Fruit fly (Drosophila melanogaster) whole organism, prepupa: Measurements from ENCODE around the gene CG10513.

Experiments used
- Blimp-1 ChIP-seq: fragments of 200-800 bp; sonication (Bioruptor generic); optimal IDR thresholded peaks from 3 replicates; lab custom pipeline; 2017; ENCODE audit warnings: missing biosample characterization, missing genetic modification characterization, mild to moderate bottlenecking, moderate library complexity, missing genetic modification reagents
- CG10669 ChIP-seq: fragments of 200-800 bp; sonication (Bioruptor generic); optimal IDR thresholded peaks from 3 replicates; lab custom pipeline; 2018; ENCODE audit warnings: missing biosample characterization, mild to moderate bottlenecking, missing genetic modification characterization, moderate library complexity
- CG11294 ChIP-seq: fragments of 200-800 bp; sonication (Bioruptor generic); IDR thresholded peaks from 2 replicates; pipeline ENCODE4 v1.3.6; 2022; ENCODE audit warnings: missing biosample characterization, missing genetic modification characterization
- CG11762 ChIP-seq: fragments of 200-800 bp; sonication (Bioruptor generic); optimal IDR thresholded peaks from 3 replicates; lab custom pipeline; 2016; ENCODE audit warnings: missing biosample characterization, missing genetic modification characterization; ENCODE audit not compliant: insufficient read depth
- CG15336 ChIP-seq: fragments of 200-800 bp; sonication (Bioruptor generic); IDR thresholded peaks from 2 replicates; pipeline ENCODE4 v1.3.6; 2022; ENCODE audit warnings: missing biosample characterization, missing genetic modification characterization
- CG16779 ChIP-seq: fragments of 200-800 bp; sonication (Bioruptor generic); optimal IDR thresholded peaks from 3 replicates; lab custom pipeline; 2017; ENCODE audit warnings: missing biosample characterization, mild to moderate bottlenecking, missing genetic modification characterization
- CG3032 ChIP-seq: fragments of 200-800 bp; optimal IDR thresholded peaks from 2 replicates; lab custom pipeline; 2019; ENCODE audit warnings: missing biosample characterization, mild to moderate bottlenecking, missing genetic modification characterization, moderate library complexity
- CG31627 ChIP-seq: fragments of 200-800 bp; sonication (Bioruptor generic); optimal IDR thresholded peaks from 3 replicates; lab custom pipeline; 2016; ENCODE audit warnings: missing biosample characterization, missing genetic modification characterization
- CG32006 ChIP-seq: fragments of 200-800 bp; sonication (Bioruptor generic); optimal IDR thresholded peaks from 3 replicates; lab custom pipeline; 2017; ENCODE audit warnings: missing biosample characterization, mild to moderate bottlenecking, missing genetic modification characterization
- CG34406 ChIP-seq: fragments of 200-800 bp; sonication (Bioruptor generic); optimal IDR thresholded peaks from 3 replicates; lab custom pipeline; 2016; ENCODE audit warnings: missing biosample characterization, missing genetic modification characterization
- CG3919 ChIP-seq: fragments of 200-800 bp; sonication (Bioruptor generic); optimal IDR thresholded peaks from 3 replicates; lab custom pipeline; 2016; ENCODE audit warnings: missing biosample characterization, missing genetic modification characterization
- CG4318 ChIP-seq: fragments of 200-800 bp; sonication (Bioruptor generic); optimal IDR thresholded peaks from 3 replicates; lab custom pipeline; 2017; ENCODE audit warnings: missing biosample characterization, mild to moderate bottlenecking, missing genetic modification characterization
- CG6163 ChIP-seq: fragments of 200-800 bp; sonication (Bioruptor generic); IDR thresholded peaks from 3 replicates; pipeline ENCODE4 v1.3.6; 2022; ENCODE audit warnings: missing biosample characterization, missing genetic modification characterization
- CG6276 ChIP-seq: fragments of 200-800 bp; sonication (Bioruptor generic); optimal IDR thresholded peaks from 2 replicates; lab custom pipeline; 2017; ENCODE audit warnings: missing biosample characterization, mild to moderate bottlenecking, missing genetic modification characterization
- CG6792 ChIP-seq: fragments of 200-800 bp; sonication (Bioruptor generic); optimal IDR thresholded peaks from 3 replicates; lab custom pipeline; 2016; ENCODE audit warnings: missing biosample characterization, missing genetic modification characterization
- CG6808 ChIP-seq: fragments of 200-800 bp; sonication (Bioruptor generic); optimal IDR thresholded peaks from 3 replicates; lab custom pipeline; 2017; ENCODE audit warnings: missing biosample characterization, missing genetic modification characterization, mild to moderate bottlenecking, moderate library complexity, missing genetic modification reagents
- CG6854 ChIP-seq: fragments of 200-800 bp; sonication (Bioruptor generic); optimal IDR thresholded peaks from 2 replicates; lab custom pipeline; 2017; ENCODE audit warnings: missing biosample characterization, mild to moderate bottlenecking, missing genetic modification characterization
- CG7368 ChIP-seq: fragments of 200-800 bp; sonication (Bioruptor generic); optimal IDR thresholded peaks from 3 replicates; lab custom pipeline; 2016; ENCODE audit warnings: missing biosample characterization, missing genetic modification characterization
- CG8319 ChIP-seq: fragments of 200-800 bp; sonication (Bioruptor generic); optimal IDR thresholded peaks from 3 replicates; lab custom pipeline; 2016; ENCODE audit warnings: missing biosample characterization, missing genetic modification characterization
- CG8632 ChIP-seq: fragments of 200-800 bp; sonication (Bioruptor generic); optimal IDR thresholded peaks from 3 replicates; lab custom pipeline; 2016; ENCODE audit warnings: missing biosample characterization, missing genetic modification characterization
- Ets21C ChIP-seq: fragments of 200-800 bp; sonication (Bioruptor generic); optimal IDR thresholded peaks from 3 replicates; lab custom pipeline; 2016; ENCODE audit warnings: missing biosample characterization, missing genetic modification characterization
- Hr38 ChIP-seq: sonication (Bioruptor generic); optimal IDR thresholded peaks from 2 replicates; lab custom pipeline; 2016; ENCODE audit warnings: missing biosample characterization, missing genetic modification characterization
- Hr4 ChIP-seq: fragments of 200-800 bp; sonication (Bioruptor generic); optimal IDR thresholded peaks from 3 replicates; lab custom pipeline; 2016; ENCODE audit warnings: missing biosample characterization, missing genetic modification characterization
- Lpt ChIP-seq: fragments of 200-800 bp; sonication (Bioruptor generic); optimal IDR thresholded peaks from 3 replicates; lab custom pipeline; 2016; ENCODE audit warnings: missing biosample characterization, missing genetic modification characterization
- Met ChIP-seq: fragments of 200-800 bp; sonication (Bioruptor generic); optimal IDR thresholded peaks from 3 replicates; lab custom pipeline; 2016; ENCODE audit warnings: missing biosample characterization, missing genetic modification characterization
- OdsH ChIP-seq: fragments of 200-800 bp; sonication (Bioruptor generic); optimal IDR thresholded peaks from 3 replicates; lab custom pipeline; 2016; ENCODE audit warnings: missing biosample characterization, missing genetic modification characterization
- Smox ChIP-seq: fragments of 200-800 bp; sonication (Bioruptor generic); optimal IDR thresholded peaks from 3 replicates; lab custom pipeline; 2016; ENCODE audit warnings: missing biosample characterization, missing genetic modification characterization
- Sox14 ChIP-seq: fragments of 200-800 bp; sonication (Bioruptor generic); optimal IDR thresholded peaks from 3 replicates; lab custom pipeline; 2016; ENCODE audit warnings: missing biosample characterization, missing genetic modification characterization
- Sox15 ChIP-seq: fragments of 200-800 bp; sonication (Bioruptor generic); optimal IDR thresholded peaks from 3 replicates; lab custom pipeline; 2016; ENCODE audit warnings: missing biosample characterization, missing genetic modification characterization
- achi ChIP-seq: fragments of 200-800 bp; sonication (Bioruptor generic); optimal IDR thresholded peaks from 3 replicates; lab custom pipeline; 2016; ENCODE audit warnings: missing biosample characterization, missing genetic modification characterization
- acj6 ChIP-seq: fragments of 200-800 bp; sonication (Bioruptor generic); optimal IDR thresholded peaks from 3 replicates; lab custom pipeline; 2016; ENCODE audit warnings: missing biosample characterization, missing genetic modification characterization
- dac ChIP-seq: fragments of 200-800 bp; sonication (Bioruptor generic); optimal IDR thresholded peaks from 2 replicates; lab custom pipeline; 2017; ENCODE audit warnings: missing biosample characterization, mild to moderate bottlenecking, missing genetic modification characterization
- dsx ChIP-seq: fragments of 200-800 bp; optimal IDR thresholded peaks from 3 replicates; lab custom pipeline; 2019; ENCODE audit warnings: missing biosample characterization, mild to moderate bottlenecking, missing genetic modification characterization, moderate library complexity; ENCODE audit not compliant: poor library complexity, severe bottlenecking
- esn ChIP-seq: fragments of 200-800 bp; sonication (Bioruptor generic); optimal IDR thresholded peaks from 2 replicates; lab custom pipeline; 2016; ENCODE audit warnings: missing biosample characterization, mild to moderate bottlenecking, missing genetic modification characterization, moderate library complexity
- fd85E ChIP-seq: fragments of 200-800 bp; sonication (Bioruptor generic); optimal IDR thresholded peaks from 3 replicates; lab custom pipeline; 2016; ENCODE audit warnings: missing biosample characterization, missing genetic modification characterization
- fkh ChIP-seq: fragments of 200-800 bp; sonication (Bioruptor generic); optimal IDR thresholded peaks from 3 replicates; lab custom pipeline; 2017; ENCODE audit warnings: missing biosample characterization, mild to moderate bottlenecking, missing genetic modification characterization, moderate library complexity
- lz ChIP-seq: fragments of 200-800 bp; sonication (Bioruptor generic); optimal IDR thresholded peaks from 3 replicates; lab custom pipeline; 2016; ENCODE audit warnings: missing biosample characterization, missing genetic modification characterization
- pdm3 ChIP-seq: fragments of 200-800 bp; sonication (Bioruptor generic); optimal IDR thresholded peaks from 3 replicates; lab custom pipeline; 2016; ENCODE audit warnings: missing biosample characterization, missing genetic modification characterization
- salr ChIP-seq, 2 experiments: fragments of 200-800 bp; sonication (Bioruptor generic); optimal IDR thresholded peaks; 3 replicates each; lab custom pipeline; 2016 to 2018; ENCODE audit warnings: missing biosample characterization in 2 of 2, missing genetic modification characterization in 2 of 2, mild to moderate bottlenecking in 1 of 2
- ss ChIP-seq, 2 experiments: fragments of 200-800 bp; sonication (Bioruptor generic); optimal IDR thresholded peaks; 2 replicates in 1 of 2; 3 replicates in 1 of 2; lab custom pipeline; 2017 to 2018; ENCODE audit warnings: mild to moderate bottlenecking in 2 of 2, missing biosample characterization in 2 of 2, missing genetic modification characterization in 2 of 2, moderate library complexity in 1 of 2
- svp ChIP-seq: fragments of 200-800 bp; sonication (Bioruptor generic); peaks from one replicate; lab custom pipeline; 2016; ENCODE audit warnings: missing biosample characterization, missing genetic modification characterization
- topi ChIP-seq: fragments of 200-800 bp; sonication (Bioruptor generic); optimal IDR thresholded peaks from 3 replicates; lab custom pipeline; 2016; ENCODE audit warnings: missing biosample characterization, missing genetic modification characterization
- vri ChIP-seq: fragments of 200-800 bp; sonication (Bioruptor generic); optimal IDR thresholded peaks from 3 replicates; lab custom pipeline; 2016; ENCODE audit warnings: missing biosample characterization, mild to moderate bottlenecking, missing genetic modification characterization

Gene CG10513

DNA sequence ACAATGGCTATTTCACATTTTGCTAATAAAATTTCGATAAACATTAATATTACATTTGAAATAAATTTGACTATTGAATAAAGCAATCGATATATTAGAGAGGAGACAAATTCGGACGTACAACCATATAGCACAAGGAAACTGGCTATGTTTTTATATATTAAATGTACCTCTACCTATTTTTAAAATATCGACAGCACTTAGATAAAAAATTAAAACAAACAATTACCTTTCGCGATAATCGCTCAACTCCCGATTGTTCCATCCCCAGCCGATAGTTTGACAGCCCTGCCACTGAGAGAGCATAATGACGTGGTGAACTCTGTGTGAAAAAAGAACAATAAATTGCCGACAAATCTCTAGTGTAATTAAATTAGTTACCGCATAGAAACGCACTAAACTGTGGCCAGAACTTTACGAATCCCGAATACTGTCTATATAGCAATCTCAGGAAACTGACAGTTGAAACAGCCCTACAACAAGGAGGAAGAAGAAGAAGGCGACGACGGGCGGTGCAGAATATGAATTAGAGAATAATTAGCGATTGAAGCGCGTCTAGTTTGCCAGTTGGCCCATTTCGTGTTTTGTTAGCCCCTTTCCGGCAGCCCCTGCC is 18.3 kb downstream of the CG10513 start, which contains the start of gene CG11857 (continued):
- TF ChIP-seq pdm3 (GFP tag; lab: Kevin White, UChicago) = peak; percentile 97
- peak; percentile 92 for TF ChIP-seq CG8632
- peak; percentile 96 for TF ChIP-seq CG32006 (GFP tag; lab: Kevin White, UChicago)
- peak; percentile 97 for TF ChIP-seq Hr4 (GFP tag; lab: Kevin White, UChicago)
- TF ChIP-seq CG6854 = peak; percentile 76
- peak; percentile 94 for TF ChIP-seq CG6792
- TF ChIP-seq CG6276 (GFP tag; lab: Kevin White, UChicago) = no peak
- TF ChIP-seq achi (GFP tag; lab: Kevin White, UChicago) = peak; percentile 97
- TF ChIP-seq fkh = peak; percentile 86
- peak; percentile 98 for TF ChIP-seq lz
- TF ChIP-seq CG8319 (GFP tag; lab: Kevin White, UChicago) = peak; percentile 93
- TF ChIP-seq Ets21C (GFP tag; lab: Kevin White, UChicago) = peak; percentile 97
- peak in 1 of 2 experiments; percentile 93 for TF ChIP-seq salr (GFP tag; optimal IDR thresholded peaks at IDR 0.05; lab: Kevin White, UChicago)
- TF ChIP-seq CG6808 (GFP tag; lab: Kevin White, UChicago) = no peak
- peak; percentile 82 for TF ChIP-seq Hr38 (GFP tag; lab: Kevin White, UChicago)
- TF ChIP-seq dsx (GFP tag; lab: Kevin White, UChicago) = peak; percentile 91
- TF ChIP-seq CG10669 = peak; percentile 94
- TF ChIP-seq CG34406 (GFP tag; lab: Kevin White, UChicago) = peak; percentile 92
- TF ChIP-seq, all 60 proteins: peak for 52

- TF ChIP-seq fd85E (GFP tag; lab: Kevin White, UChicago) (no peak), CG8319 (GFP tag; lab: Kevin White, UChicago) (no peak), CG15336 (GFP tag; lab: Robert Waterston, UW) (no peak), Smox (no peak), CG11762 (GFP tag; lab: Kevin White, UChicago) (no peak), esn (peak; percentile 37), CG31627 (GFP tag; lab: Kevin White, UChicago) (peak; percentile 4)
Observed at dm6 chr3R:25249145-25250141, 27.6 kb downstream of the CG10513 start, which contains the start of gene Nup358. Gene Nup358 (plus strand): TSS chr3R:25249348.

- TF ChIP-seq CG8319 (GFP tag; lab: Kevin White, UChicago) (peak; percentile 95), lz (peak; percentile 98), topi (GFP tag; lab: Kevin White, UChicago) (peak; percentile 95), ss (GFP tag; optimal IDR thresholded peaks at IDR 0.05; lab: Kevin White, UChicago) (peak; percentile 85 to 93), Smox (peak; percentile 91), vri (GFP tag; lab: Kevin White, UChicago) (peak; percentile 96), CG3919 (GFP tag; lab: Kevin White, UChicago) (peak; percentile 98), CG4318 (GFP tag; lab: Kevin White, UChicago) (no peak), CG16779 (tag; lab: Kevin White, UChicago) (peak; percentile 94), CG10669 (peak; percentile 87), Ets21C (GFP tag; lab: Kevin White, UChicago) (peak; percentile 89), CG6792 (peak; percentile 91), acj6 (GFP tag; lab: Kevin White, UChicago) (peak; percentile 92), svp (no peak), Lpt (GFP tag; lab: Kevin White, UChicago) (no peak), Met (GFP tag; lab: Kevin White, UChicago) (peak; percentile 96), Blimp-1 (GFP tag; lab: Kevin White, UChicago) (peak; percentile 90), CG6163 (GFP tag; lab: Robert Waterston, UW) (peak; percentile 96), OdsH (GFP tag; lab: Kevin White, UChicago) (peak; percentile 92), Sox14 (GFP tag; lab: Kevin White, UChicago) (peak; percentile 91), CG3032 (tag; lab: Kevin White, UChicago) (peak; percentile 88), dac (GFP tag; lab: Kevin White, UChicago) (peak; percentile 91), CG7368 (peak; percentile 96), CG32006 (GFP tag; lab: Kevin White, UChicago) (peak; percentile 75), CG11294 (GFP tag; lab: Robert Waterston, UW) (peak; percentile 77), CG8632 (peak; percentile 89), Sox15 (peak; percentile 92), CG6276 (GFP tag; lab: Kevin White, UChicago) (no peak), fd85E (GFP tag; lab: Kevin White, UChicago) (peak; percentile 89)
Observed at dm6 chr3R:25247379-25247869, 29.6 kb downstream of the CG10513 start, which contains the start of the genes RpS27 and Nup37. Gene RpS27 (minus strand): TSS chr3R:25247514. Gene Nup37 (plus strand): TSS chr3R:25247658.
